Comparison of ENCODE assay signal across 4 fruit fly cellular contexts in genomic region chr3L:5807370-5808100, dm6.
TF ChIP-seq lines count a peak whose summit lies in the region.

No protein-coding gene starts in this region.

- no peak for TF ChIP-seq CTCF in whole organism, embryonic (GFP tag; optimal IDR thresholded peaks at IDR 0.05; lab: Kevin White, UChicago)

TF ChIP-seq in whole organism, adult, 20 proteins besides CTCF, POLR2A, EP300 and RAD21:
- TF ChIP-seq toe (GFP tag; optimal IDR thresholded peaks at IDR 0.05; lab: Kevin White, UChicago) (peak; percentile 31), Clk (GFP tag; optimal IDR thresholded peaks at IDR 0.05; lab: Kevin White, UChicago) (peak; percentile 69), CG33017 (tag; optimal IDR thresholded peaks at IDR 0.05; lab: Kevin White, UChicago) (peak; percentile 14), cnc (optimal IDR thresholded peaks at IDR 0.05; lab: Kevin White, UChicago) (no peak), kay (GFP tag; lab: Kevin White, UChicago; ENCODE audit: borderline replicate concordance) (no peak), bab1 (GFP tag; optimal IDR thresholded peaks at IDR 0.05; lab: Kevin White, UChicago) (no peak), pad (GFP tag; optimal IDR thresholded peaks at IDR 0.05; lab: Kevin White, UChicago) (peak; percentile 57), tj (GFP tag; optimal IDR thresholded peaks at IDR 0.05; lab: Kevin White, UChicago) (no peak), CG14711 (tag; optimal IDR thresholded peaks at IDR 0.05; lab: Kevin White, UChicago) (peak; percentile 24), CG5204 (GFP tag; optimal IDR thresholded peaks at IDR 0.05; lab: Kevin White, UChicago) (no peak), CG1620 (GFP tag; optimal IDR thresholded peaks at IDR 0.05; lab: Kevin White, UChicago) (peak; percentile 67), Mnt (GFP tag; optimal IDR thresholded peaks at IDR 0.05; lab: Kevin White, UChicago) (peak; percentile 93), CG12768 (GFP tag; optimal IDR thresholded peaks at IDR 0.05; lab: Kevin White, UChicago) (peak; percentile 88), ovo (GFP tag; optimal IDR thresholded peaks at IDR 0.05; lab: Kevin White, UChicago) (peak; percentile 75), Crg-1 (GFP tag; optimal IDR thresholded peaks at IDR 0.05; lab: Kevin White, UChicago) (peak; percentile 64), Hr96 (GFP tag; optimal IDR thresholded peaks at IDR 0.05; lab: Kevin White, UChicago) (no peak), cic (GFP tag; optimal IDR thresholded peaks at IDR 0.05; lab: Kevin White, UChicago) (peak; percentile 98), CG11617 (GFP tag; optimal IDR thresholded peaks at IDR 0.05; lab: Kevin White, UChicago) (peak; percentile 53), CG7045 (GFP tag; optimal IDR thresholded peaks at IDR 0.05; lab: Kevin White, UChicago) (peak; percentile 70), CG7101 (tag; optimal IDR thresholded peaks at IDR 0.05; lab: Kevin White, UChicago) (peak; percentile 64)
TF ChIP-seq in whole organism, adult: peak in this region for 14.

TF ChIP-seq in whole organism, embryonic, 481 proteins besides CTCF, POLR2A, EP300 and RAD21 (continues in another document):
- TF ChIP-seq CG17912 (GFP tag; optimal IDR thresholded peaks at IDR 0.05; lab: Kevin White, UChicago) (no peak), dmrt99B (tag; optimal IDR thresholded peaks at IDR 0.05; lab: Kevin White, UChicago) (no peak), dysf (GFP tag; IDR thresholded peaks at IDR 0.05; lab: Robert Waterston, UW) (peak; percentile 33; the same call in 1 of the 3 replicates), cwo (GFP tag; optimal IDR thresholded peaks at IDR 0.05; lab: Kevin White, UChicago) (peak; percentile 34), CG6765 (GFP tag; optimal IDR thresholded peaks at IDR 0.05; lab: Kevin White, UChicago) (no peak), Mad (GFP tag; optimal IDR thresholded peaks at IDR 0.05; lab: Kevin White, UChicago) (no peak), odd (GFP tag; optimal IDR thresholded peaks at IDR 0.05; lab: Kevin White, UChicago) (no peak), prd (optimal IDR thresholded peaks at IDR 0.05; lab: Kevin White, UChicago) (no peak), prd (GFP tag; IDR thresholded peaks at IDR 0.05; lab: Robert Waterston, UW) (0 out of 3 replicates have a peak, but pooled peaks have one; percentile 20), bigmax (GFP tag; optimal IDR thresholded peaks at IDR 0.05; lab: Kevin White, UChicago) (no peak), CG11085 (GFP tag; IDR thresholded peaks at IDR 0.05; lab: Robert Waterston, UW) (no peak), az2 (GFP tag; optimal IDR thresholded peaks at IDR 0.05; lab: Kevin White, UChicago) (no peak), en (GFP tag; optimal IDR thresholded peaks at IDR 0.05; lab: Kevin White, UChicago) (no peak), Dfd (GFP tag; optimal IDR thresholded peaks at IDR 0.05; lab: Kevin White, UChicago) (no peak), CG8924 (tag; optimal IDR thresholded peaks at IDR 0.05; lab: Kevin White, UChicago) (no peak), CG12391 (tag; optimal IDR thresholded peaks at IDR 0.05; lab: Kevin White, UChicago) (no peak), E2f2 (GFP tag; IDR thresholded peaks at IDR 0.05; lab: Robert Waterston, UW) (no peak), CG13424 (tag; optimal IDR thresholded peaks at IDR 0.05; lab: Kevin White, UChicago) (no peak), nau (GFP tag; optimal IDR thresholded peaks at IDR 0.05; lab: Kevin White, UChicago) (no peak), run (tag; optimal IDR thresholded peaks at IDR 0.05; lab: Kevin White, UChicago) (no peak), zen (tag; optimal IDR thresholded peaks at IDR 0.05; lab: Kevin White, UChicago) (peak; percentile 25), BtbVII (GFP tag; optimal IDR thresholded peaks at IDR 0.05; lab: Kevin White, UChicago) (peak; percentile 5), tgo (GFP tag; IDR thresholded peaks at IDR 0.05; lab: Robert Waterston, UW) (no peak), nom (GFP tag; optimal IDR thresholded peaks at IDR 0.05; lab: Kevin White, UChicago) (peak; percentile 42), CG34224 (GFP tag; IDR thresholded peaks at IDR 0.05; lab: Robert Waterston, UW; ENCODE audit: partially characterized antibody) (no peak)

TF ChIP-seq in whole organism, prepupa, 60 proteins besides CTCF, POLR2A, EP300 and RAD21 (continues in another document):
- TF ChIP-seq CG10631 (GFP tag; optimal IDR thresholded peaks at IDR 0.05; lab: Kevin White, UChicago) = no peak
- no peak for TF ChIP-seq Eip75B (GFP tag; optimal IDR thresholded peaks at IDR 0.05; lab: Kevin White, UChicago)
- no peak for TF ChIP-seq achi (GFP tag; optimal IDR thresholded peaks at IDR 0.05; lab: Kevin White, UChicago)
- peak; percentile 15 for TF ChIP-seq CG1621 (tag; optimal IDR thresholded peaks at IDR 0.05; lab: Kevin White, UChicago)
- no peak for TF ChIP-seq CG31627 (GFP tag; optimal IDR thresholded peaks at IDR 0.05; lab: Kevin White, UChicago)
- TF ChIP-seq spab (GFP tag; optimal IDR thresholded peaks at IDR 0.05; lab: Kevin White, UChicago) = peak; percentile 44
- TF ChIP-seq dsx (GFP tag; optimal IDR thresholded peaks at IDR 0.05; lab: Kevin White, UChicago; ENCODE audit: poor library complexity, severe bottlenecking) = no peak
- peak; percentile 63; the same call in 2 of the 3 replicates for TF ChIP-seq eg (GFP tag; IDR thresholded peaks at IDR 0.05; lab: Robert Waterston, UW)
- no peak for TF ChIP-seq cyc (GFP tag; optimal IDR thresholded peaks at IDR 0.05; lab: Kevin White, UChicago)
- TF ChIP-seq CG4318 (GFP tag; optimal IDR thresholded peaks at IDR 0.05; lab: Kevin White, UChicago) = no peak
- TF ChIP-seq CG8319 (GFP tag; optimal IDR thresholded peaks at IDR 0.05; lab: Kevin White, UChicago) = no peak
- no peak for TF ChIP-seq Ets96B (tag; optimal IDR thresholded peaks at IDR 0.05; lab: Kevin White, UChicago)
- TF ChIP-seq Smox (GFP tag; optimal IDR thresholded peaks at IDR 0.05; lab: Kevin White, UChicago) = no peak
- peak; percentile 34; the same call in 1 of the 3 replicates for TF ChIP-seq CG8119 (GFP tag; IDR thresholded peaks at IDR 0.05; lab: Robert Waterston, UW)
- TF ChIP-seq CG11294 (GFP tag; IDR thresholded peaks at IDR 0.05; lab: Robert Waterston, UW) = no peak
- TF ChIP-seq esn (GFP tag; optimal IDR thresholded peaks at IDR 0.05; lab: Kevin White, UChicago) = no peak
- TF ChIP-seq acj6 (GFP tag; optimal IDR thresholded peaks at IDR 0.05; lab: Kevin White, UChicago) = no peak
- no peak for TF ChIP-seq Lpt (GFP tag; optimal IDR thresholded peaks at IDR 0.05; lab: Kevin White, UChicago)
- no peak for TF ChIP-seq Blimp-1 (GFP tag; optimal IDR thresholded peaks at IDR 0.05; lab: Kevin White, UChicago)
- no peak for TF ChIP-seq fd85E (GFP tag; optimal IDR thresholded peaks at IDR 0.05; lab: Kevin White, UChicago)
- TF ChIP-seq CG34406 (GFP tag; optimal IDR thresholded peaks at IDR 0.05; lab: Kevin White, UChicago) = no peak
- TF ChIP-seq CG16779 (tag; optimal IDR thresholded peaks at IDR 0.05; lab: Kevin White, UChicago) = peak; percentile 21
- TF ChIP-seq CG3032 (tag; optimal IDR thresholded peaks at IDR 0.05; lab: Kevin White, UChicago) = no peak
- no peak for TF ChIP-seq Sox14 (GFP tag; optimal IDR thresholded peaks at IDR 0.05; lab: Kevin White, UChicago)
- no peak for TF ChIP-seq OdsH (GFP tag; optimal IDR thresholded peaks at IDR 0.05; lab: Kevin White, UChicago)
- peak; percentile 60 for TF ChIP-seq Gug (GFP tag; IDR thresholded peaks at IDR 0.05; lab: Robert Waterston, UW)
- peak; percentile 3 for TF ChIP-seq CG3919 (GFP tag; optimal IDR thresholded peaks at IDR 0.05; lab: Kevin White, UChicago)

TF ChIP-seq in whole organism, pupa, 21 proteins besides CTCF, POLR2A, EP300 and RAD21:
- TF ChIP-seq Pif1A (GFP tag; optimal IDR thresholded peaks at IDR 0.05; lab: Kevin White, UChicago) (peak; percentile 13), CG4496 (GFP tag; IDR thresholded peaks at IDR 0.05; lab: Robert Waterston, UW) (peak; percentile 75; the same call in 2 of the 3 replicates), CG13204 (GFP tag; optimal IDR thresholded peaks at IDR 0.05; lab: Kevin White, UChicago) (no peak), CG9948 (tag; optimal IDR thresholded peaks at IDR 0.05; lab: Kevin White, UChicago) (no peak), D1 (tag; optimal IDR thresholded peaks at IDR 0.05; lab: Kevin White, UChicago) (no peak), CG17806 (tag; optimal IDR thresholded peaks at IDR 0.05; lab: Kevin White, UChicago) (no peak), CG15710 (tag; optimal IDR thresholded peaks at IDR 0.05; lab: Kevin White, UChicago) (peak; percentile 4), rn (GFP tag; IDR thresholded peaks at IDR 0.05; lab: Robert Waterston, UW) (no peak), CG8301 (tag; optimal IDR thresholded peaks at IDR 0.05; lab: Kevin White, UChicago) (peak; percentile 23), EcR (GFP tag; optimal IDR thresholded peaks at IDR 0.05; lab: Kevin White, UChicago) (peak; percentile 37), CG8159 (tag; optimal IDR thresholded peaks at IDR 0.05; lab: Kevin White, UChicago) (no peak), gl (tag; optimal IDR thresholded peaks at IDR 0.05; lab: Kevin White, UChicago) (peak; percentile 37), CG34367 (tag; optimal IDR thresholded peaks at IDR 0.05; lab: Kevin White, UChicago) (no peak), CG10348 (GFP tag; IDR thresholded peaks at IDR 0.05; lab: Robert Waterston, UW) (no peak), CG32121 (GFP tag; IDR thresholded peaks at IDR 0.05; lab: Robert Waterston, UW) (peak; percentile 68; the same call in 1 of the 2 replicates), CG12605 (GFP tag; IDR thresholded peaks at IDR 0.05; lab: Robert Waterston, UW) (no peak), Snoo (tag; optimal IDR thresholded peaks at IDR 0.05; lab: Kevin White, UChicago) (no peak), Pif1B (GFP tag; optimal IDR thresholded peaks at IDR 0.05; lab: Kevin White, UChicago) (peak; percentile 14), Ets98B (GFP tag; IDR thresholded peaks at IDR 0.05; lab: Robert Waterston, UW) (peak; percentile 35; the same call in 1 of the 2 replicates), CG14655 (GFP tag; optimal IDR thresholded peaks at IDR 0.05; lab: Kevin White, UChicago) (peak; percentile 50), fd96Ca (GFP tag; IDR thresholded peaks at IDR 0.05; lab: Robert Waterston, UW) (peak; percentile 65; the same call in 2 of the 3 replicates)
